Fruit fly (Drosophila melanogaster) whole organism, embryonic: Measurements from ENCODE around the gene CG17959.

Experiments
- Atf-2 ChIP-seq: fragments of 200-800 bp; sonication (Bioruptor generic); optimal IDR thresholded peaks from 2 replicates; lab custom pipeline; 2016; ENCODE audit warnings: missing biosample characterization, missing genetic modification characterization
- BtbVII ChIP-seq: fragments of 200-800 bp; sonication (Bioruptor generic); optimal IDR thresholded peaks from 3 replicates; lab custom pipeline; 2017; ENCODE audit warnings: missing biosample characterization, mild to moderate bottlenecking, missing genetic modification characterization
- CG10565 ChIP-seq: fragments of 200-800 bp; sonication (Bioruptor generic); optimal IDR thresholded peaks from 3 replicates; lab custom pipeline; 2016; ENCODE audit warnings: missing biosample characterization, mild to moderate bottlenecking, missing genetic modification characterization
- CG17186 ChIP-seq: fragments of 200-800 bp; sonication (Bioruptor generic); optimal IDR thresholded peaks from 3 replicates; lab custom pipeline; 2017; ENCODE audit warnings: missing biosample characterization, missing genetic modification reagents, missing genetic modification characterization
- CG17802 ChIP-seq: fragments of 200-800 bp; sonication (Bioruptor generic); optimal IDR thresholded peaks from 2 replicates; lab custom pipeline; 2018; ENCODE audit warnings: missing biosample characterization, mild to moderate bottlenecking, missing genetic modification characterization, moderate library complexity
- CG18619 ChIP-seq: fragments of 200-800 bp; sonication (Bioruptor generic); optimal IDR thresholded peaks from 3 replicates; lab custom pipeline; 2017; ENCODE audit warnings: missing biosample characterization, mild to moderate bottlenecking, missing genetic modification characterization
- CG2116 ChIP-seq: fragments of 200-800 bp; sonication (Bioruptor generic); optimal IDR thresholded peaks from 3 replicates; lab custom pipeline; 2018; ENCODE audit warnings: missing biosample characterization, mild to moderate bottlenecking, missing genetic modification characterization
- CG2199 ChIP-seq: fragments of 200-800 bp; sonication (Bioruptor generic); IDR thresholded peaks from 3 replicates; pipeline ENCODE4 v1.3.6; 2022; ENCODE audit warnings: missing biosample characterization, missing genetic modification characterization
- CG2712 ChIP-seq: fragments of 200-800 bp; optimal IDR thresholded peaks from 3 replicates; lab custom pipeline; 2019; ENCODE audit warnings: missing biosample characterization, mild to moderate bottlenecking, missing genetic modification characterization, moderate library complexity
- CG31441 ChIP-seq: fragments of 200-800 bp; sonication (Bioruptor generic); IDR thresholded peaks from 2 replicates; pipeline ENCODE4 v1.3.6; 2022; ENCODE audit warnings: missing biosample characterization, missing genetic modification characterization
- CG33557 ChIP-seq: fragments of 200-800 bp; sonication (Bioruptor generic); optimal IDR thresholded peaks from 2 replicates; lab custom pipeline; 2019; ENCODE audit warnings: missing biosample characterization, mild to moderate bottlenecking, missing genetic modification characterization, moderate library complexity
- CG34224 ChIP-seq: fragments of 200-800 bp; sonication (Bioruptor generic); IDR thresholded peaks from 3 replicates; pipeline ENCODE4 v1.3.6; 2022; ENCODE audit warnings: missing biosample characterization, missing genetic modification characterization; ENCODE audit not compliant: partially characterized antibody
- CG4282 ChIP-seq: fragments of 200-800 bp; sonication (Bioruptor generic); optimal IDR thresholded peaks from 2 replicates; lab custom pipeline; 2016; ENCODE audit warnings: missing biosample characterization, missing genetic modification characterization
- CG4360 ChIP-seq: fragments of 200-800 bp; sonication (Bioruptor generic); IDR thresholded peaks from 2 replicates; pipeline ENCODE4 v1.3.6; 2022; ENCODE audit warnings: missing biosample characterization, missing genetic modification characterization
- CG5245 ChIP-seq: fragments of 200-800 bp; sonication (Bioruptor generic); optimal IDR thresholded peaks from 3 replicates; lab custom pipeline; 2016; ENCODE audit warnings: missing biosample characterization, missing genetic modification characterization
- CG6175 ChIP-seq: fragments of 200-800 bp; sonication (Bioruptor generic); IDR thresholded peaks from 3 replicates; pipeline ENCODE4 v1.3.6; 2022; ENCODE audit warnings: missing biosample characterization, missing genetic modification characterization
- CG9609 ChIP-seq: fragments of 200-800 bp; sonication (Bioruptor generic); optimal IDR thresholded peaks from 3 replicates; lab custom pipeline; 2016; ENCODE audit warnings: missing biosample characterization, missing genetic modification characterization
- CG9727 ChIP-seq: fragments of 200-800 bp; sonication (Bioruptor generic); optimal IDR thresholded peaks from 3 replicates; lab custom pipeline; 2017; ENCODE audit warnings: missing biosample characterization, mild to moderate bottlenecking, missing genetic modification characterization
- Chrac-16 ChIP-seq: fragments of 200-800 bp; sonication (Bioruptor generic); optimal IDR thresholded peaks from 3 replicates; lab custom pipeline; 2016; ENCODE audit warnings: missing biosample characterization, missing genetic modification characterization
- CrebB ChIP-seq: fragments of 200-800 bp; sonication (Bioruptor generic); optimal IDR thresholded peaks from 3 replicates; lab custom pipeline; 2018; ENCODE audit warnings: missing biosample characterization, mild to moderate bottlenecking, missing genetic modification characterization
- H2.0 ChIP-seq: fragments of 200-800 bp; sonication (Bioruptor generic); IDR thresholded peaks from 2 replicates; pipeline ENCODE4 v1.3.6; 2022; ENCODE audit warnings: missing biosample characterization, missing genetic modification characterization
- HLH3B ChIP-seq: fragments of 200-800 bp; sonication (Bioruptor generic); IDR thresholded peaks from 2 replicates; pipeline ENCODE4 v1.3.6; 2022; ENCODE audit warnings: missing biosample characterization, missing genetic modification characterization
- HLHmδ ChIP-seq: fragments of 200-800 bp; sonication (Bioruptor generic); optimal IDR thresholded peaks from 2 replicates; lab custom pipeline; 2018; ENCODE audit warnings: missing biosample characterization, mild to moderate bottlenecking, missing genetic modification characterization, moderate library complexity
- HmgZ ChIP-seq: fragments of 200-800 bp; sonication (Bioruptor generic); optimal IDR thresholded peaks from 2 replicates; lab custom pipeline; 2018; ENCODE audit warnings: missing biosample characterization, mild to moderate bottlenecking, missing genetic modification characterization
- Hmx ChIP-seq: fragments of 200-800 bp; sonication (Bioruptor generic); optimal IDR thresholded peaks from 2 replicates; lab custom pipeline; 2016; ENCODE audit warnings: missing biosample characterization, missing genetic modification characterization
- Hr3 ChIP-seq: fragments of 200-800 bp; sonication (Bioruptor generic); optimal IDR thresholded peaks from 3 replicates; lab custom pipeline; 2016; ENCODE audit warnings: missing biosample characterization, missing genetic modification characterization
- Hsf ChIP-seq: fragments of 200-800 bp; sonication (Bioruptor generic); optimal IDR thresholded peaks from 3 replicates; lab custom pipeline; 2016; ENCODE audit warnings: missing biosample characterization, missing genetic modification characterization
- Mad ChIP-seq: fragments of 200-800 bp; sonication (Bioruptor generic); optimal IDR thresholded peaks from 2 replicates; lab custom pipeline; 2016; ENCODE audit warnings: missing biosample characterization, missing genetic modification characterization
- NFAT ChIP-seq: fragments of 200-800 bp; sonication (Bioruptor generic); IDR thresholded peaks from 2 replicates; pipeline ENCODE4 v1.3.6; 2022; ENCODE audit warnings: missing biosample characterization, missing genetic modification characterization
- Optix ChIP-seq: fragments of 200-800 bp; sonication (Bioruptor generic); IDR thresholded peaks from 3 replicates; pipeline ENCODE4 v1.3.6; 2022; ENCODE audit warnings: missing biosample characterization, missing genetic modification characterization
- Ravus ChIP-seq: fragments of 200-800 bp; sonication (Bioruptor generic); IDR thresholded peaks from 2 replicates; pipeline ENCODE4 v1.3.6; 2022; ENCODE audit warnings: missing biosample characterization, missing genetic modification characterization
- Ssrp ChIP-seq: fragments of 200-800 bp; sonication (Bioruptor generic); optimal IDR thresholded peaks from 2 replicates; lab custom pipeline; 2018; ENCODE audit warnings: missing biosample characterization, mild to moderate bottlenecking, missing genetic modification characterization, moderate library complexity
- Vsx1 ChIP-seq: fragments of 200-800 bp; sonication (Bioruptor generic); optimal IDR thresholded peaks from 2 replicates; lab custom pipeline; 2017; ENCODE audit warnings: missing biosample characterization, mild to moderate bottlenecking, missing genetic modification characterization, missing genetic modification reagents
- ash1 ChIP-seq: fragments of 200-800 bp; sonication (Bioruptor generic); optimal IDR thresholded peaks from 2 replicates; lab custom pipeline; 2018; ENCODE audit warnings: missing biosample characterization, mild to moderate bottlenecking, missing genetic modification characterization
- bbx ChIP-seq: fragments of 200-800 bp; sonication (Bioruptor generic); IDR thresholded peaks from 2 replicates; pipeline ENCODE4 v1.3.6; 2022; ENCODE audit warnings: missing biosample characterization, missing genetic modification characterization; ENCODE audit not compliant: partially characterized antibody
- bsh ChIP-seq, 2 experiments: fragments of 200-800 bp; sonication (Bioruptor generic); optimal IDR thresholded peaks; 2 replicates each; lab custom pipeline; 2017 to 2018; ENCODE audit warnings: mild to moderate bottlenecking in 2 of 2, missing biosample characterization in 2 of 2, missing genetic modification characterization in 2 of 2, moderate library complexity in 1 of 2
- btn ChIP-seq: fragments of 200-800 bp; sonication (Bioruptor generic); optimal IDR thresholded peaks from 2 replicates; lab custom pipeline; 2016; ENCODE audit warnings: missing biosample characterization, missing genetic modification characterization
- chinmo ChIP-seq: fragments of 200-800 bp; sonication (Bioruptor generic); IDR thresholded peaks from 4 replicates; pipeline ENCODE4 v1.3.6; 2022; ENCODE audit warnings: missing biosample characterization, missing genetic modification characterization; ENCODE audit not compliant: partially characterized antibody
- da ChIP-seq: fragments of 200-800 bp; sonication (Bioruptor generic); optimal IDR thresholded peaks from 2 replicates; lab custom pipeline; 2016; ENCODE audit warnings: missing biosample characterization, missing genetic modification characterization
- ems ChIP-seq: fragments of 200-800 bp; sonication (Bioruptor generic); optimal IDR thresholded peaks from 3 replicates; lab custom pipeline; 2016; ENCODE audit warnings: missing biosample characterization, missing genetic modification characterization
- eyg ChIP-seq: fragments of 200-800 bp; sonication (Bioruptor generic); optimal IDR thresholded peaks from 3 replicates; lab custom pipeline; 2016; ENCODE audit warnings: missing biosample characterization, missing genetic modification characterization
- fd96Cb ChIP-seq: fragments of 200-800 bp; sonication (Bioruptor generic); optimal IDR thresholded peaks from 2 replicates; lab custom pipeline; 2018; ENCODE audit warnings: missing biosample characterization, mild to moderate bottlenecking, missing genetic modification characterization, moderate library complexity
- gsb-n ChIP-seq: fragments of 200-800 bp; sonication (Bioruptor generic); optimal IDR thresholded peaks from 3 replicates; lab custom pipeline; 2018; ENCODE audit warnings: missing biosample characterization, mild to moderate bottlenecking, missing genetic modification characterization
- ind ChIP-seq: fragments of 200-800 bp; sonication (Bioruptor generic); optimal IDR thresholded peaks from 3 replicates; lab custom pipeline; 2016; ENCODE audit warnings: missing biosample characterization, missing genetic modification characterization
- luna ChIP-seq: fragments of 200-800 bp; sonication (Bioruptor generic); optimal IDR thresholded peaks from 2 replicates; lab custom pipeline; 2016; ENCODE audit warnings: missing biosample characterization, missing genetic modification characterization
- ro ChIP-seq: fragments of 200-800 bp; sonication (Bioruptor generic); IDR thresholded peaks from 2 replicates; pipeline ENCODE4 v1.3.6; 2022; ENCODE audit warnings: missing biosample characterization, missing genetic modification characterization
- run ChIP-seq: fragments of 200-800 bp; sonication (Bioruptor generic); optimal IDR thresholded peaks from 3 replicates; lab custom pipeline; 2018; ENCODE audit warnings: missing biosample characterization, mild to moderate bottlenecking, missing genetic modification characterization
- salm ChIP-seq: fragments of 200-800 bp; sonication (Bioruptor generic); optimal IDR thresholded peaks from 2 replicates; lab custom pipeline; 2018; ENCODE audit warnings: missing biosample characterization, mild to moderate bottlenecking, missing genetic modification characterization
- sc ChIP-seq, 3 experiments: fragments of >200 bp in 2 of 3; fragments of 200-800 bp in 1 of 3; sonication (Bioruptor generic) in 1 of 3; optimal IDR thresholded peaks; 2 replicates in 2 of 3; 3 replicates in 1 of 3; lab custom pipeline; 2017; ENCODE audit warnings: mild to moderate bottlenecking in 1 of 3, missing biosample characterization in 1 of 3, missing genetic modification characterization in 1 of 3, missing genetic modification reagents in 1 of 3
- slbo ChIP-seq: fragments of 200-800 bp; sonication (Bioruptor generic); IDR thresholded peaks from 2 replicates; pipeline ENCODE4 v1.3.6; 2022; ENCODE audit warnings: missing biosample characterization, missing genetic modification characterization
- so ChIP-seq: fragments of 200-800 bp; sonication (Bioruptor generic); IDR thresholded peaks from 3 replicates; pipeline ENCODE4 v1.3.6; 2022; ENCODE audit warnings: missing biosample characterization, missing genetic modification characterization
- tna ChIP-seq: fragments of 200-800 bp; sonication (Bioruptor generic); IDR thresholded peaks from 2 replicates; pipeline ENCODE4 v1.3.6; 2022; ENCODE audit warnings: missing biosample characterization, missing genetic modification characterization; ENCODE audit not compliant: partially characterized antibody

Gene CG17959

DNA sequence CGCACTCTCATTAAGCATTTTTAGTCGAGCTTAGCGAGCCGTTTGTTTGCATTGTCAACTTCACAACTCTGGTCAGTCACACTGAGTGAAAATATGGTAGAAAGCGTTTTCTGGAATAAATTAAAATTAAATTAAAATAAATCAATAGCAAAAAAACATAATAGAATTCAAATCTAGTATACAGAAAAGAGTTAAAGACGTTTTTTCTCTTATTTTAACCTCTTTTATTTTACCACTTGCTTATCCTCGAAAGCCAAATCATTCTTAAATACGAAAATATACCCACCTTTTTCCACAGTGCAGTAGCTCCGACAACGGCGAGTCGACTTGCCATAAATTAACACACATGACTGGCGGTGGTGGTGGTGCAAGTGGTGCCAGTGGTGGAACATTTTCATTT lies 4.7 kb downstream of the CG17959 start:
- TF ChIP-seq CG34224 (GFP tag; lab: Robert Waterston, UW) = no peak
- TF ChIP-seq ems (GFP tag; lab: Kevin White, UChicago) = no peak
- no peak for TF ChIP-seq Ravus (GFP tag; lab: Robert Waterston, UW)
- no peak for TF ChIP-seq NFAT (GFP tag; lab: Robert Waterston, UW)
- TF ChIP-seq CG17186 = no peak
- no peak for TF ChIP-seq btn (GFP tag; lab: Kevin White, UChicago)
- no peak for TF ChIP-seq Hmx (GFP tag; lab: Kevin White, UChicago)
- no peak for TF ChIP-seq slbo
- no peak for TF ChIP-seq CG5245 (GFP tag; lab: Kevin White, UChicago)
- no peak for TF ChIP-seq da (GFP tag; lab: Kevin White, UChicago)
- peak; percentile 46 for TF ChIP-seq fd96Cb
- no peak for TF ChIP-seq Chrac-16 (GFP tag; lab: Kevin White, UChicago)
- TF ChIP-seq Mad = no peak
- TF ChIP-seq salm = no peak
- TF ChIP-seq chinmo (GFP tag; lab: Robert Waterston, UW) = no peak
- TF ChIP-seq CG2116 (GFP tag; lab: Kevin White, UChicago) = no peak
- peak; percentile 22 for TF ChIP-seq gsb-n (tag; lab: Kevin White, UChicago)
- no peak for TF ChIP-seq CG18619 (GFP tag; lab: Kevin White, UChicago)
- no peak for TF ChIP-seq Vsx1 (GFP tag; lab: Kevin White, UChicago)
- TF ChIP-seq CG9727 (GFP tag; lab: Kevin White, UChicago) = no peak
- no peak for TF ChIP-seq Optix (GFP tag; lab: Robert Waterston, UW)
- TF ChIP-seq ro (GFP tag; lab: Robert Waterston, UW) = no peak
- TF ChIP-seq ash1 = no peak
- TF ChIP-seq ind = peak; percentile 27
- TF ChIP-seq BtbVII (GFP tag; lab: Kevin White, UChicago) = no peak
- peak; percentile 55 for TF ChIP-seq CG2712 (tag; lab: Kevin White, UChicago)
- TF ChIP-seq HLH3B (GFP tag; lab: Robert Waterston, UW) = no peak
- no peak for TF ChIP-seq HLHmδ (GFP tag; lab: Kevin White, UChicago)
- peak; percentile 68 for TF ChIP-seq CG31441
- no peak for TF ChIP-seq CG9609 (GFP tag; lab: Kevin White, UChicago)
- no peak for TF ChIP-seq CG4360 (GFP tag; lab: Robert Waterston, UW)
- no peak for TF ChIP-seq CG2199 (GFP tag; lab: Robert Waterston, UW)
- TF ChIP-seq Hr3 = no peak
- TF ChIP-seq luna = no peak
- TF ChIP-seq Ssrp (tag; lab: Kevin White, UChicago) = peak; percentile 9
- no peak for TF ChIP-seq HmgZ
- no peak for TF ChIP-seq H2.0
- TF ChIP-seq CG4282 (GFP tag; lab: Kevin White, UChicago) = no peak
- no peak for TF ChIP-seq sc (optimal IDR thresholded peaks at IDR 0.05; lab: Kevin White, UChicago)
- TF ChIP-seq sc (GFP tag; optimal IDR thresholded peaks at IDR 0.05; lab: Kevin White, UChicago) = no peak
- no peak for TF ChIP-seq Hsf (GFP tag; lab: Kevin White, UChicago)
- TF ChIP-seq so (GFP tag; lab: Robert Waterston, UW) = peak; percentile 43; the same call in 1 of the 3 replicates
- TF ChIP-seq tna (GFP tag; lab: Robert Waterston, UW) = no peak
- TF ChIP-seq bbx = no peak
- TF ChIP-seq CG6175 (GFP tag; lab: Robert Waterston, UW) = no peak
- TF ChIP-seq CG33557 (GFP tag; lab: Kevin White, UChicago) = no peak
- no peak for TF ChIP-seq run (tag; lab: Kevin White, UChicago)
- TF ChIP-seq Atf-2 = no peak
- no peak for TF ChIP-seq CG17802
- no peak for TF ChIP-seq eyg (GFP tag; lab: Kevin White, UChicago)
- TF ChIP-seq CG10565 (GFP tag; lab: Kevin White, UChicago) = no peak
- TF ChIP-seq bsh (GFP tag; optimal IDR thresholded peaks at IDR 0.05; lab: Kevin White, UChicago) = peak in 1 of 2 experiments; percentile 40
- no peak for TF ChIP-seq CrebB (tag; lab: Kevin White, UChicago)
